Worm (Caenorhabditis elegans): Measurements from ENCODE around the gene F09E10.5.

- TF ChIP-seq nhr-76 (tag; optimal IDR thresholded peaks at IDR 0.05): no peak
- TF ChIP-seq snpc-4 (tag; optimal IDR thresholded peaks at IDR 0.05): no peak
- TF ChIP-seq unc-62 (GFP tag; optimal IDR thresholded peaks at IDR 0.05): no peak
- TF ChIP-seq nhr-12 (tag; optimal IDR thresholded peaks at IDR 0.05): no peak
- TF ChIP-seq bed-3 (GFP tag; optimal IDR thresholded peaks at IDR 0.05): no peak
- TF ChIP-seq hlh-1 (tag; optimal IDR thresholded peaks at IDR 0.05): no peak
- no peak for TF ChIP-seq lsy-2 (tag; optimal IDR thresholded peaks at IDR 0.05)
- TF ChIP-seq elt-3 (tag; optimal IDR thresholded peaks at IDR 0.05): no peak
- no peak for TF ChIP-seq elt-1 (tag; optimal IDR thresholded peaks at IDR 0.05; ENCODE audit: borderline replicate concordance, insufficient read depth)
Measured at ce11 chrX:1543432-1543831, 49.3 kb upstream of the F09E10.5 start.

All from whole organism, mixed stage, embryonic.